Worm (Caenorhabditis elegans) whole organism, L1 larva: ENCODE measurements around the gene fbxa-167.

Experiments used
- mep-1 ChIP-seq: fragments of 150-350 bp; optimal IDR thresholded peaks from 2 replicates; lab custom pipeline; 2014; ENCODE audit warnings: missing biosample characterization, missing genetic modification characterization
- nhr-11 ChIP-seq: fragments of 150-350 bp; optimal IDR thresholded peaks from 2 replicates; lab custom pipeline; 2014; ENCODE audit warnings: missing biosample characterization, missing genetic modification characterization
- nhr-85 ChIP-seq: sonication (generic microtip); peaks from one replicate; lab custom pipeline; 2016; ENCODE audit warnings: missing genetic modification characterization, inconsistent platforms, missing compliant biosample characterization
- nhr-90 ChIP-seq: sonication (generic microtip); optimal IDR thresholded peaks from 2 replicates; lab custom pipeline; 2016; ENCODE audit warnings: mild to moderate bottlenecking, missing genetic modification characterization, missing compliant biosample characterization; ENCODE audit not compliant: poor library complexity
- snpc-4 ChIP-seq: fragments of 150-350 bp; optimal IDR thresholded peaks from 2 replicates; lab custom pipeline; 2014; ENCODE audit warnings: missing biosample characterization, missing genetic modification characterization
- sox-4 ChIP-seq: sonication (generic microtip); optimal IDR thresholded peaks from 2 replicates; lab custom pipeline; 2016; ENCODE audit warnings: missing genetic modification characterization, missing compliant biosample characterization
- sptf-1 ChIP-seq: fragments of 150-350 bp; optimal IDR thresholded peaks from 2 replicates; lab custom pipeline; 2014; ENCODE audit warnings: missing biosample characterization, missing genetic modification characterization
- swsn-7 ChIP-seq: sonication (generic microtip); optimal IDR thresholded peaks from 2 replicates; lab custom pipeline; 2016; ENCODE audit warnings: missing genetic modification characterization, missing compliant biosample characterization
- unc-86 ChIP-seq: sonication (generic microtip); optimal IDR thresholded peaks from 2 replicates; lab custom pipeline; 2016; ENCODE audit warnings: missing genetic modification characterization, missing compliant biosample characterization
- ztf-11 ChIP-seq, 2 experiments: sonication (generic microtip); optimal IDR thresholded peaks; 2 replicates each; lab custom pipeline; 2016 to 2017; ENCODE audit warnings: missing genetic modification characterization in 2 of 2, missing biosample characterization in 1 of 2, missing compliant biosample characterization in 1 of 2
- ztf-4 ChIP-seq: fragments of 150-350 bp; optimal IDR thresholded peaks from 2 replicates; lab custom pipeline; 2014; ENCODE audit warnings: missing biosample characterization, missing genetic modification characterization

DNA sequence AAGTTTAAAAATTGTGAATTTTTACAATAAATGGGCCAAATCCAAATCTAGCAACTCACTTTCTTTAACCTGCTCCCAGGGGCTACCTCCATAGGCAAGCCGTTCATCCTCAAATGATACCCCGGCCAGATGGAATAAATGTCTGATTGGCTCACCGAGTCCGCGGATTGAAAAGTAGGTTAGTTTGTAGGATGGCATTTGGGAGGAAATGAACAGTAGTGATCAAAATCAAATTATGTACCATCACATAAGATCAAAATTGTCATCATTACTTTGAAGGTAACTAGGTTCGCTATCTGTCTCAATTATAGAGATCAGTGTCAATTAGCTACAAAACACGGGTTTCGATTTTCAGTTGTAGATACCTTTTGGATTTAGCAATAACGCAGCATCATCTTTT lies 10.6 kb upstream of the fbxa-167 start, which contains the start of the genes gst-17 and gst-18:
- no peak for TF ChIP-seq ztf-11 (tag; optimal IDR thresholded peaks at IDR 0.05; lab: Kevin White, UChicago)
- no peak for TF ChIP-seq sox-4 (tag; lab: Kevin White, UChicago)
- TF ChIP-seq nhr-90 (tag; lab: Kevin White, UChicago) = no peak
- TF ChIP-seq sptf-1 (tag; lab: Kevin White, UChicago) = no peak
- no peak for TF ChIP-seq ztf-4 (tag; lab: Kevin White, UChicago)
- no peak for TF ChIP-seq snpc-4 (tag; lab: Kevin White, UChicago)
- no peak for TF ChIP-seq swsn-7
- TF ChIP-seq unc-86 (tag; lab: Kevin White, UChicago) = no peak
- TF ChIP-seq nhr-11 (tag; lab: Kevin White, UChicago) = no peak
- no peak for TF ChIP-seq mep-1 (tag; lab: Kevin White, UChicago)
- no peak for TF ChIP-seq nhr-85 (tag; lab: Kevin White, UChicago)
